Fruit fly (Drosophila melanogaster): ENCODE results near the gene CG7772.
A peak's percentile ranks its signal among the peaks of the same experiment; 100 is the strongest.

The CG7772 gene

DNA sequence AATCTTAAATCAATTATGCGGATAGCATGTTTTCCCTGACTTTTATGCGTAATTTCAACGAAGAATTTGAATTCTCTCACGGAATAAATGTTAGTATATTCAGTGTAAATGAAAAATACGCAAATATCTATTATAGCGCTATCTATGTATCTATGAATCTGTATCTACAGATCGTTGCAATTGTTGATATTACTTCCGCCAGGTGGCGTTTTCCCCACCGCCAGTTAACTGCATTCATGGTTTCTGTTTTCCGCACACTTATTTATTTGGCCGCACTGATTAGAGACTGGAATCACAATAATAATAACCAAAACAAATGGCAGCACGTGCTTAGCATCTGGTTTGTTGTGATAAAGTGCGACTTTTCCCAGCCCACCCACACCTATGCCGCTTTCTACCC is 24.3 kb downstream of the CG7772 start:
- TF ChIP-seq Dp (GFP tag; optimal IDR thresholded peaks at IDR 0.05) (no peak), bowl (GFP tag; IDR thresholded peaks at IDR 0.05) (no peak), yki (optimal IDR thresholded peaks at IDR 0.05) (no peak), Med (GFP tag) (peak; percentile 7), CTCF (GFP tag; optimal IDR thresholded peaks at IDR 0.05) (peak; percentile 86), insv (GFP tag; optimal IDR thresholded peaks at IDR 0.05) (no peak), jigr1 (GFP tag; IDR thresholded peaks at IDR 0.05) (no peak), cwo (GFP tag; optimal IDR thresholded peaks at IDR 0.05) (peak; percentile 13), CG11456 (GFP tag; IDR thresholded peaks at IDR 0.05) (no peak)

DNA sequence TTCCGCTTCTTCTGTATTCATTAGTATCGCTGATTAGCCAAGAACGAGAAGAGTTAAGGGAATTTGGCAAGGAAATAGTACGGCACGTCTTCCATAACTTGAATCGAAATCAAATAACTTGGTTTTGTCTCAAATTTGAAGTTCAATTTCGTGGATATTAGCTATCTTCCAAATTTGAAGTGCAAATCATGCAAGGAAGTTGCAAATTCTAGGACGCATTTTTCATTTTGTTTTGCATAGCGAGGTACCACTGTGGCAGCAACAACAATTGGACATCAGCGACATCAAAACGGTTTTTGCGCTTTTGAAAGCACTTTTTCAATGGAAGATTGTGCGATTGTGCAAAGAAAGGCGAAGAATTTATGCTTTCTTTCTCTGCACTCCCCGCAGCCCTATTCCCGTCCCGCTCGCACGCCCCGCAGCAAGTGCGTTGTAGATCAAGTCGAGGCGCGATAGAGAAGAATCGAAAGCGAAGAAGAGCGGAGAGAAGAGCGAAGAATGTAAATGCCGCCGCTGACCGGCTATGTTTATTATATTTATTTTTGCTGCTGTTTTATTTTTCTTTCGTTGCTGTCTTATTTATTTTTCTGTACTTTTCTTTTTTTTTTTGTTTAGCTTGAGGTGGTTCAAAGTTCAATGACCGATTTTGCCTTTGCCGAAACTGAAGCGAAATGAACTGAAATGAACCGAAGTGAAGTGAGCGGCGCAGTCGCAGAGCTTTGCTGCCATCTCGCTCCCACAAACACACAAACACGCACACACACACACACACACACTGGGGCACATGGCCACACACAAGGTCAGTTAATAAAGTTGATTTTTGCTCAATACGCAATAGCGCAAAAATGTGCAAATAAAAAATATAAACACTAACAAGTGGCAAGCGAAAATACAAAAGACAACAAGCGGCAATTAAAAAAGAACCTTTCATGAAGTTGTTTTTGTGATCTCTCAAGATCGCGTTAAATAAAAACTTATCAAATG is 25.6 kb downstream of the CG7772 start:
- TF ChIP-seq Doc3 (GFP tag; IDR thresholded peaks at IDR 0.05; ENCODE audit: partially characterized antibody): no peak
- TF ChIP-seq vfl (GFP tag; optimal IDR thresholded peaks at IDR 0.05): peak; percentile 28
- no peak for TF ChIP-seq kah (GFP tag; optimal IDR thresholded peaks at IDR 0.05)
- TF ChIP-seq CG6272 (GFP tag; IDR thresholded peaks at IDR 0.05): peak; percentile 14; the same call in 1 of the 2 replicates
- TF ChIP-seq NC2α (GFP tag; optimal IDR thresholded peaks at IDR 0.05): no peak
- no peak for TF ChIP-seq Sin3A (optimal IDR thresholded peaks at IDR 0.05)
- no peak for TF ChIP-seq CG7357 (GFP tag; IDR thresholded peaks at IDR 0.05)
- no peak for TF ChIP-seq CG18476 (GFP tag; optimal IDR thresholded peaks at IDR 0.05)
- peak; percentile 55 for TF ChIP-seq CG12071 (GFP tag; optimal IDR thresholded peaks at IDR 0.05)
- TF ChIP-seq NFAT (GFP tag; IDR thresholded peaks at IDR 0.05): 0 out of 2 replicates have a peak, but pooled peaks have one; percentile 7
- TF ChIP-seq Trl (optimal IDR thresholded peaks at IDR 0.05): peak; percentile 19 to 32
- TF ChIP-seq Trl (GFP tag; optimal IDR thresholded peaks at IDR 0.05): no peak
- TF ChIP-seq pfk (GFP tag; optimal IDR thresholded peaks at IDR 0.05): no peak
- peak; percentile 64 for TF ChIP-seq gro (GFP tag; optimal IDR thresholded peaks at IDR 0.05)
- TF ChIP-seq Dip2 (GFP tag; IDR thresholded peaks at IDR 0.05): no peak
- TF ChIP-seq fru (optimal IDR thresholded peaks at IDR 0.05): no peak
- peak; percentile 44 for TF ChIP-seq cg (GFP tag; optimal IDR thresholded peaks at IDR 0.05)
- TF ChIP-seq CG12219 (GFP tag; optimal IDR thresholded peaks at IDR 0.05): peak; percentile 21
- TF ChIP-seq Chrac-16 (GFP tag; optimal IDR thresholded peaks at IDR 0.05): peak; percentile 46
- TF ChIP-seq Bgb (GFP tag; IDR thresholded peaks at IDR 0.05; ENCODE audit: partially characterized antibody): no peak
- peak; percentile 33; the same call in 1 of the 3 replicates for TF ChIP-seq zfh1 (GFP tag; IDR thresholded peaks at IDR 0.05)
- no peak for TF ChIP-seq YL-1 (GFP tag; optimal IDR thresholded peaks at IDR 0.05)
- TF ChIP-seq CG1529 (GFP tag; optimal IDR thresholded peaks at IDR 0.05): no peak
- TF ChIP-seq eve (GFP tag; optimal IDR thresholded peaks at IDR 0.05): peak in 1 of 2 experiments; percentile 83
- no peak for TF ChIP-seq nau (GFP tag; optimal IDR thresholded peaks at IDR 0.05)
- TF ChIP-seq fd96Cb (tag; optimal IDR thresholded peaks at IDR 0.05): peak; percentile 37
- peak; percentile 31 to 39 for TF ChIP-seq Pdp1 (GFP tag; optimal IDR thresholded peaks at IDR 0.05)
- TF ChIP-seq Dll (GFP tag; IDR thresholded peaks at IDR 0.05; ENCODE audit: partially characterized antibody): no peak
- TF ChIP-seq CG31388 (GFP tag; optimal IDR thresholded peaks at IDR 0.05): no peak
- no peak for TF ChIP-seq CG14860 (GFP tag; IDR thresholded peaks at IDR 0.05; ENCODE audit: partially characterized antibody)
- TF ChIP-seq Stat92E (GFP tag; optimal IDR thresholded peaks at IDR 0.05): no peak
- no peak for TF ChIP-seq CG12942 (GFP tag; optimal IDR thresholded peaks at IDR 0.05)
- TF ChIP-seq sug (tag; optimal IDR thresholded peaks at IDR 0.05): peak; percentile 0
- no peak for TF ChIP-seq unc-4 (GFP tag; IDR thresholded peaks at IDR 0.05; ENCODE audit: partially characterized antibody)
- TF ChIP-seq CG4730 (GFP tag; IDR thresholded peaks at IDR 0.05): peak; percentile 30; the same call in 1 of the 2 replicates
- no peak for TF ChIP-seq Deaf1 (tag; optimal IDR thresholded peaks at IDR 0.05)
- peak; percentile 14 for TF ChIP-seq Blimp-1 (GFP tag; optimal IDR thresholded peaks at IDR 0.05)
- TF ChIP-seq zf30C (GFP tag; optimal IDR thresholded peaks at IDR 0.05): no peak
- no peak for TF ChIP-seq CG6791 (GFP tag; IDR thresholded peaks at IDR 0.05; ENCODE audit: partially characterized antibody)
- TF ChIP-seq CG7271 (tag; optimal IDR thresholded peaks at IDR 0.05): no peak

Measured in whole organism, embryonic.